Worm (Caenorhabditis elegans) whole organism, L4 larva: Measurements from ENCODE around the gene slc-25A32.

Source experiments
- F10B5.3 ChIP-seq: sonication (generic microtip); optimal IDR thresholded peaks from 2 replicates; lab custom pipeline; 2016; ENCODE audit warnings: mild to moderate bottlenecking, missing genetic modification characterization, missing compliant biosample characterization
- F26F4.8 ChIP-seq: fragments of 200-800 bp; sonication (Bioruptor generic); conservative IDR thresholded peaks from 2 replicates; pipeline ENCODE4 v1.3.6; 2022; ENCODE audit warnings: missing genetic modification characterization, missing compliant biosample characterization
- T20F7.1 ChIP-seq: fragments of 200-800 bp; sonication (Bioruptor generic); optimal IDR thresholded peaks from 2 replicates; lab custom pipeline; 2018; ENCODE audit warnings: mild to moderate bottlenecking, missing genetic modification characterization, missing compliant biosample characterization
- Y5F2A.4 ChIP-seq: fragments of 200-800 bp; sonication (Bioruptor generic); optimal IDR thresholded peaks from 2 replicates; lab custom pipeline; 2018; ENCODE audit warnings: mild to moderate bottlenecking, missing genetic modification characterization, missing compliant biosample characterization
- Y75B8A.6 ChIP-seq: fragments of 200-800 bp; sonication (Bioruptor generic); IDR thresholded peaks from 2 replicates; pipeline ENCODE4 v1.3.6; 2022; ENCODE audit warnings: missing genetic modification reagents, missing genetic modification characterization, missing compliant biosample characterization
- aha-1 ChIP-seq: fragments of 150-350 bp; peaks from one replicate; lab custom pipeline; 2014; ENCODE audit warnings: missing biosample characterization, missing genetic modification characterization
- aly-2 ChIP-seq: sonication (generic microtip); optimal IDR thresholded peaks from 2 replicates; lab custom pipeline; 2018; ENCODE audit warnings: missing biosample characterization, missing genetic modification characterization
- arid-1 ChIP-seq: fragments of 200-800 bp; sonication (Bioruptor generic); conservative IDR thresholded peaks from 2 replicates; pipeline ENCODE4 v1.3.6; 2022; ENCODE audit warnings: missing genetic modification reagents, missing genetic modification characterization, missing compliant biosample characterization
- ces-1 ChIP-seq: fragments of 150-350 bp; sonication (generic microtip); optimal IDR thresholded peaks from 4 replicates; lab custom pipeline; 2014; ENCODE audit warnings: missing biosample characterization, missing genetic modification reagents, missing genetic modification characterization
- daf-12 ChIP-seq: fragments of 150-350 bp; optimal IDR thresholded peaks from 2 replicates; lab custom pipeline; 2014; ENCODE audit warnings: missing biosample characterization, missing genetic modification reagents, missing genetic modification characterization
- daf-16 ChIP-seq, 3 experiments: sonication (generic microtip); optimal IDR thresholded peaks; 2 replicates each; lab custom pipeline; 2016 to 2017; ENCODE audit warnings: missing genetic modification characterization in 3 of 3, missing genetic modification reagents in 3 of 3, mild to moderate bottlenecking in 2 of 3, missing compliant biosample characterization in 2 of 3, missing biosample characterization in 1 of 3, moderate library complexity in 1 of 3
- daf-19 ChIP-seq: fragments of 200-800 bp; sonication (Bioruptor generic); conservative IDR thresholded peaks from 2 replicates; pipeline ENCODE4 v1.3.6; 2022; ENCODE audit warnings: missing genetic modification characterization, missing compliant biosample characterization
- dmd-6 ChIP-seq: fragments of 200-800 bp; sonication (Bioruptor generic); IDR thresholded peaks from 2 replicates; pipeline ENCODE4 v1.3.6; 2022; ENCODE audit warnings: missing genetic modification reagents, missing genetic modification characterization, missing compliant biosample characterization
- dmd-9 ChIP-seq: fragments of 200-800 bp; sonication (Bioruptor generic); IDR thresholded peaks from 2 replicates; pipeline ENCODE4 v1.3.6; 2022; ENCODE audit warnings: missing genetic modification reagents, missing genetic modification characterization, missing compliant biosample characterization
- dve-1 ChIP-seq: sonication (generic microtip); optimal IDR thresholded peaks from 2 replicates; lab custom pipeline; 2017; ENCODE audit warnings: antibody characterized with exemption, mild to moderate bottlenecking, missing genetic modification characterization, missing compliant biosample characterization; ENCODE audit not compliant: insufficient read depth
- egl-27 ChIP-seq: sonication (generic microtip); optimal IDR thresholded peaks from 3 replicates; lab custom pipeline; 2017; ENCODE audit warnings: missing biosample characterization, missing genetic modification reagents, missing genetic modification characterization
- fkh-10 ChIP-seq: fragments of 150-350 bp; optimal IDR thresholded peaks from 2 replicates; lab custom pipeline; 2014; ENCODE audit warnings: missing biosample characterization, missing genetic modification reagents, missing genetic modification characterization
- hlh-11 ChIP-seq: fragments of 200-800 bp; sonication (Bioruptor generic); optimal IDR thresholded peaks from 2 replicates; lab custom pipeline; 2018; ENCODE audit warnings: mild to moderate bottlenecking, missing genetic modification characterization, missing compliant biosample characterization
- hlh-30 ChIP-seq: sonication (generic microtip); optimal IDR thresholded peaks from 2 replicates; lab custom pipeline; 2017; ENCODE audit warnings: antibody characterized with exemption, mild to moderate bottlenecking, missing genetic modification characterization, missing compliant biosample characterization; ENCODE audit not compliant: insufficient read depth
- lin-15B ChIP-seq: fragments of 150-350 bp; sonication (generic microtip); optimal IDR thresholded peaks from 3 replicates; lab custom pipeline; 2014; ENCODE audit warnings: missing biosample characterization, missing genetic modification characterization
- lin-39 ChIP-seq: fragments of 150-350 bp; optimal IDR thresholded peaks from 2 replicates; lab custom pipeline; 2014; ENCODE audit warnings: missing biosample characterization, missing genetic modification reagents, missing genetic modification characterization
- lsy-2 ChIP-seq, 2 experiments: fragments of 150-350 bp in 1 of 2; sonication (generic microtip) in 1 of 2; optimal IDR thresholded peaks; 2 replicates each; lab custom pipeline; 2014 to 2017; ENCODE audit warnings: missing biosample characterization in 2 of 2, missing genetic modification characterization in 2 of 2
- madf-5 ChIP-seq, 2 experiments: fragments of 200-800 bp; sonication (Bioruptor generic); IDR thresholded peaks; 2 replicates each; pipeline ENCODE4 v1.3.6; 2022; ENCODE audit warnings: missing compliant biosample characterization in 2 of 2, missing genetic modification characterization in 2 of 2
- mdt-29 ChIP-seq: fragments of 200-800 bp; sonication (Bioruptor generic); IDR thresholded peaks from 2 replicates; pipeline ENCODE4 v1.3.6; 2022; ENCODE audit warnings: missing genetic modification reagents, missing genetic modification characterization, missing compliant biosample characterization
- mep-1 ChIP-seq: fragments of 150-350 bp; sonication (generic microtip); optimal IDR thresholded peaks from 3 replicates; lab custom pipeline; 2014; ENCODE audit warnings: missing biosample characterization, missing genetic modification characterization
- mxl-3 ChIP-seq: fragments of 200-800 bp; sonication (Bioruptor generic); optimal IDR thresholded peaks from 2 replicates; lab custom pipeline; 2018; ENCODE audit warnings: mild to moderate bottlenecking, missing genetic modification characterization, missing compliant biosample characterization
- nhr-28 ChIP-seq: fragments of 150-350 bp; optimal IDR thresholded peaks from 2 replicates; lab custom pipeline; 2014; ENCODE audit warnings: missing biosample characterization, missing genetic modification characterization
- nhr-48 ChIP-seq: sonication (generic microtip); optimal IDR thresholded peaks from 2 replicates; lab custom pipeline; 2016; ENCODE audit warnings: mild to moderate bottlenecking, missing genetic modification characterization, missing compliant biosample characterization
- pha-4 ChIP-seq, 2 experiments: fragments of 150-350 bp in 1 of 2; fragments of 200-800 bp in 1 of 2; sonication (Bioruptor generic) in 1 of 2; IDR thresholded peaks in 1 of 2; optimal IDR thresholded peaks in 1 of 2; 2 replicates each; pipeline versions ENCODE4 v1.3.6 to Lab custom; 2014 to 2022; ENCODE audit warnings: missing genetic modification characterization in 2 of 2, missing genetic modification reagents in 2 of 2, missing biosample characterization in 1 of 2, missing compliant biosample characterization in 1 of 2
- php-3 ChIP-seq: fragments of 200-800 bp; sonication (Bioruptor generic); IDR thresholded peaks from 2 replicates; pipeline ENCODE4 v1.3.6; 2022; ENCODE audit warnings: missing genetic modification reagents, missing genetic modification characterization, missing compliant biosample characterization
- pqm-1 ChIP-seq: sonication (generic microtip); optimal IDR thresholded peaks from 2 replicates; lab custom pipeline; 2017; ENCODE audit warnings: missing biosample characterization, missing genetic modification characterization
- sdz-12 ChIP-seq: fragments of 200-800 bp; sonication (Bioruptor generic); optimal IDR thresholded peaks from 2 replicates; lab custom pipeline; 2018; ENCODE audit warnings: mild to moderate bottlenecking, missing genetic modification characterization, missing compliant biosample characterization
- tag-97 ChIP-seq: fragments of 200-800 bp; sonication (Bioruptor generic); IDR thresholded peaks from 2 replicates; pipeline ENCODE4 v1.3.6; 2022; ENCODE audit warnings: missing genetic modification characterization, missing compliant biosample characterization
- tra-1 ChIP-seq: fragments of 200-800 bp; sonication (Bioruptor generic); IDR thresholded peaks from 2 replicates; pipeline ENCODE4 v1.3.6; 2022; ENCODE audit warnings: missing genetic modification reagents, missing genetic modification characterization, missing compliant biosample characterization
- unc-130 ChIP-seq: sonication (generic microtip); optimal IDR thresholded peaks from 2 replicates; lab custom pipeline; 2016; ENCODE audit warnings: missing genetic modification reagents, missing genetic modification characterization, missing compliant biosample characterization
- unc-39 ChIP-seq: sonication (generic microtip); optimal IDR thresholded peaks from 2 replicates; lab custom pipeline; 2017; ENCODE audit warnings: missing biosample characterization, missing genetic modification characterization
- unc-62 ChIP-seq, 3 experiments: fragments of 150-350 bp in 1 of 3; sonication (generic microtip); optimal IDR thresholded peaks in 2 of 3; peaks in 1 of 3; 1 replicate in 1 of 3; 2 replicates in 2 of 3; lab custom pipeline; 2014 to 2017; ENCODE audit warnings: missing biosample characterization in 3 of 3, missing genetic modification characterization in 3 of 3, missing genetic modification reagents in 3 of 3, missing genotype in 1 of 3
- zfp-2 ChIP-seq: sonication (generic microtip); optimal IDR thresholded peaks from 2 replicates; lab custom pipeline; 2016; ENCODE audit warnings: mild to moderate bottlenecking, missing genetic modification characterization, missing compliant biosample characterization
- zip-2 ChIP-seq: fragments of 150-350 bp; optimal IDR thresholded peaks from 2 replicates; lab custom pipeline; 2014; ENCODE audit warnings: missing biosample characterization, missing genetic modification characterization

slc-25A32 gene

ce11 chrII:8230976-8231375, 45.1 kb upstream of the slc-25A32 start, which contains the start of gene M110.9:
Gene M110.9, plus strand, starts transcription at chrII:8231276.
- TF ChIP-seq lsy-2 (tag; optimal IDR thresholded peaks at IDR 0.05; lab: Kevin White, UChicago) (no peak), mxl-3 (GFP tag; lab: Kevin White, UChicago) (no peak), fkh-10 (GFP tag; lab: Kevin White, UChicago) (no peak), daf-19 (GFP tag; lab: Robert Waterston, UW) (no peak), sdz-12 (GFP tag; lab: Kevin White, UChicago) (no peak), php-3 (no peak), lin-15B (tag; lab: Kevin White, UChicago) (no peak), unc-39 (no peak), tag-97 (no peak), dmd-9 (GFP tag; lab: Robert Waterston, UW) (no peak), daf-12 (tag; lab: Kevin White, UChicago) (no peak), F10B5.3 (no peak), Y5F2A.4 (GFP tag; lab: Kevin White, UChicago) (no peak), aha-1 (tag; lab: Kevin White, UChicago) (no peak), zip-2 (no peak), F26F4.8 (GFP tag; lab: Robert Waterston, UW) (no peak), unc-130 (GFP tag; lab: Kevin White, UChicago) (no peak), nhr-28 (tag; lab: Kevin White, UChicago) (no peak)
- TF ChIP-seq, all 104 proteins: peak for 0

- TF ChIP-seq egl-27 (no peak), mdt-29 (GFP tag; lab: Robert Waterston, UW) (no peak), mxl-3 (GFP tag; lab: Kevin White, UChicago) (no peak), Y75B8A.6 (GFP tag; lab: Robert Waterston, UW) (no peak)
Observed at ce11 chrII:8232489-8232888, 43.6 kb upstream of the slc-25A32 start, which contains the start of gene M110.7. Gene M110.7, plus strand, starts transcription at chrII:8232789.

- TF ChIP-seq daf-16 (GFP tag; optimal IDR thresholded peaks at IDR 0.05; lab: Kevin White, UChicago) (no peak), daf-16 (tag; optimal IDR thresholded peaks at IDR 0.05; lab: Kevin White, UChicago) (no peak), mep-1 (tag; lab: Kevin White, UChicago) (no peak), lin-39 (no peak), zfp-2 (tag; lab: Kevin White, UChicago) (no peak), unc-62 (GFP tag; optimal IDR thresholded peaks at IDR 0.05 in 1 of 2; lab: Kevin White, UChicago) (peak in 1 of 2 experiments; percentile 61), unc-62 (tag; optimal IDR thresholded peaks at IDR 0.05; lab: Kevin White, UChicago) (no peak)
Observed at ce11 chrII:8238155-8238554, 37.9 kb upstream of the slc-25A32 start, which contains the start of gene nlp-5. Gene nlp-5, plus strand, starts transcription at chrII:8238455.

- no peak for TF ChIP-seq mxl-3 (GFP tag; lab: Kevin White, UChicago)
- no peak for TF ChIP-seq egl-27
- TF ChIP-seq fkh-10 (GFP tag; lab: Kevin White, UChicago), result no peak
- TF ChIP-seq madf-5 (GFP tag; IDR thresholded peaks at IDR 0.05; lab: Robert Waterston, UW), result no peak
- no peak for TF ChIP-seq arid-1
- no peak for TF ChIP-seq pqm-1 (tag; lab: Kevin White, UChicago)
Observed at ce11 chrII:8246476-8246875, 29.6 kb upstream of the slc-25A32 start, which contains the start of gene F35C11.3. Gene F35C11.3, plus strand, starts transcription at chrII:8246776.

- peak; percentile 25 for TF ChIP-seq aha-1 (tag; lab: Kevin White, UChicago)
- TF ChIP-seq pqm-1 (tag; lab: Kevin White, UChicago), result peak; percentile 64
- peak; percentile 43; the same call in 1 of the 2 replicates for TF ChIP-seq php-3
- TF ChIP-seq nhr-28 (tag; lab: Kevin White, UChicago), result peak; percentile 70
- 0 out of 2 replicates have a peak, but pooled peaks have one; percentile 38 for TF ChIP-seq tra-1
- no peak for TF ChIP-seq aly-2 (tag; lab: Kevin White, UChicago)
- TF ChIP-seq lsy-2 (tag; optimal IDR thresholded peaks at IDR 0.05; lab: Kevin White, UChicago), result no peak
- peak; percentile 89 for TF ChIP-seq dmd-6
- peak; percentile 16 for TF ChIP-seq T20F7.1 (GFP tag; lab: Kevin White, UChicago)
- peak in 1 of 2 experiments; percentile 63 for TF ChIP-seq daf-16 (GFP tag; optimal IDR thresholded peaks at IDR 0.05; lab: Kevin White, UChicago)
- TF ChIP-seq daf-16 (tag; optimal IDR thresholded peaks at IDR 0.05; lab: Kevin White, UChicago), result peak; percentile 85
- peak; percentile 79 for TF ChIP-seq dve-1 (tag; lab: Kevin White, UChicago)
- no peak for TF ChIP-seq ces-1 (GFP tag; lab: Kevin White, UChicago)
- no peak for TF ChIP-seq hlh-30
- peak; percentile 80 for TF ChIP-seq hlh-11 (tag; lab: Kevin White, UChicago)
- no peak for TF ChIP-seq mep-1 (tag; lab: Kevin White, UChicago)
- TF ChIP-seq nhr-48, result peak; percentile 31
- no peak for TF ChIP-seq pha-4 (GFP tag; IDR thresholded peaks at IDR 0.05; lab: Robert Waterston, UW)
- TF ChIP-seq pha-4 (tag; optimal IDR thresholded peaks at IDR 0.05; lab: Kevin White, UChicago), result peak; percentile 25
Observed at ce11 chrII:8248745-8249144, 27.4 kb upstream of the slc-25A32 start, which contains the start of the genes F35C11.2 and F35C11.4. Gene F35C11.2, minus strand, starts transcription at chrII:8248834. Gene F35C11.4, plus strand, starts transcription at chrII:8249004.
